Worm (Caenorhabditis elegans): ENCODE results near the gene sre-41.

The sre-41 gene

DNA sequence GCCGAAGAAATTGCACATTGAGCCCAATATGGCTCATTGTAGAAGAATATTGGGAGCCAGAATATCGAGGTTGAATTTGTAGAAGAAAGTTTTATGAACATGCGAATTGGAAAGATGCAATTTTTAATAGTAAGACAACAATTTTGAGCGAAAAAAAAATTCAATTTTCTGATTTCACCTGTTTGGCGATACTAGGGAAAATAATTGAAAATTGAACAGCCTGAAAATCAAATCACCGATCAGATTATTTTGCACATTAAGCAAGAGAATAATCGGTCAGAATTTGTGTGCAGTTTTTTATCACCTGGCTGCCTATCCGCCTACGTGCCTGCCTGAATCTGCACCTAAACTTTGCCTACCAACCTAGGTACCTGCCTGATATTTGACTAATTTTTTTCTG lies 32.4 kb downstream of the sre-41 start, which contains the start of gene sre-26:
Gene sre-26 (minus strand): TSS at position 101 of the 400 bp plus-strand sequence.
- TF ChIP-seq die-1 (tag; optimal IDR thresholded peaks at IDR 0.05), result no peak
- no peak for TF ChIP-seq F22D6.2 (tag; optimal IDR thresholded peaks at IDR 0.05)
- no peak for TF ChIP-seq hrde-1 (tag; optimal IDR thresholded peaks at IDR 0.05; ENCODE audit: borderline replicate concordance)
- TF ChIP-seq mes-4 (tag; optimal IDR thresholded peaks at IDR 0.05), result no peak
- TF ChIP-seq C17E4.6 (GFP tag; IDR thresholded peaks at IDR 0.05), result no peak
- TF ChIP-seq ztf-25 (GFP tag; IDR thresholded peaks at IDR 0.05), result no peak
- TF ChIP-seq zfh-2 (GFP tag; conservative IDR thresholded peaks at IDR 0.05), result no peak
- no peak for TF ChIP-seq ztf-22 (GFP tag; optimal IDR thresholded peaks at IDR 0.05)
- TF ChIP-seq pha-4 (tag; optimal IDR thresholded peaks at IDR 0.05), result no peak
- no peak for TF ChIP-seq fkh-3 (tag; optimal IDR thresholded peaks at IDR 0.05)
- no peak for TF ChIP-seq ceh-40 (GFP tag; IDR thresholded peaks at IDR 0.05)
- no peak for TF ChIP-seq Y53G8AR.9 (GFP tag; conservative IDR thresholded peaks at IDR 0.05)
- no peak for TF ChIP-seq nhr-90 (tag; optimal IDR thresholded peaks at IDR 0.05)
- TF ChIP-seq sdz-38 (tag; optimal IDR thresholded peaks at IDR 0.05), result no peak
- TF ChIP-seq lsl-1 (GFP tag; optimal IDR thresholded peaks at IDR 0.05), result no peak
- TF ChIP-seq hlh-26 (GFP tag; conservative IDR thresholded peaks at IDR 0.05), result no peak
- no peak for TF ChIP-seq mel-28 (tag; optimal IDR thresholded peaks at IDR 0.05; ENCODE audit: borderline replicate concordance)
- no peak for TF ChIP-seq ama-1 (optimal IDR thresholded peaks at IDR 0.05)
- no peak for TF ChIP-seq ama-1 (GFP tag; optimal IDR thresholded peaks at IDR 0.05)

- TF ChIP-seq mes-4 (tag; optimal IDR thresholded peaks at IDR 0.05), result no peak
- no peak for TF ChIP-seq lin-26 (GFP tag; IDR thresholded peaks at IDR 0.05)
- TF ChIP-seq ceh-27 (GFP tag; optimal IDR thresholded peaks at IDR 0.05), result no peak
- no peak for TF ChIP-seq lin-35 (GFP tag; optimal IDR thresholded peaks at IDR 0.05)
- peak; percentile 78 for TF ChIP-seq nhr-80 (tag; optimal IDR thresholded peaks at IDR 0.05)
- no peak for TF ChIP-seq dpl-1 (GFP tag; optimal IDR thresholded peaks at IDR 0.05)
- no peak for TF ChIP-seq ZK185.1 (tag; optimal IDR thresholded peaks at IDR 0.05; ENCODE audit: poor library complexity, severe bottlenecking)
- TF ChIP-seq nhr-90 (tag; optimal IDR thresholded peaks at IDR 0.05), result no peak
- no peak for TF ChIP-seq repo-1 (tag; optimal IDR thresholded peaks at IDR 0.05)
- TF ChIP-seq aptf-3 (GFP tag; IDR thresholded peaks at IDR 0.05), result no peak
- TF ChIP-seq let-607 (tag; optimal IDR thresholded peaks at IDR 0.05), result peak in 1 of 2 experiments; percentile 23
Measured at ce11 chrII:12425644-12426222, 37.7 kb downstream of the sre-41 start, which contains the start of gene daf-22. Gene daf-22 (minus strand): TSS chrII:12425694.

DNA sequence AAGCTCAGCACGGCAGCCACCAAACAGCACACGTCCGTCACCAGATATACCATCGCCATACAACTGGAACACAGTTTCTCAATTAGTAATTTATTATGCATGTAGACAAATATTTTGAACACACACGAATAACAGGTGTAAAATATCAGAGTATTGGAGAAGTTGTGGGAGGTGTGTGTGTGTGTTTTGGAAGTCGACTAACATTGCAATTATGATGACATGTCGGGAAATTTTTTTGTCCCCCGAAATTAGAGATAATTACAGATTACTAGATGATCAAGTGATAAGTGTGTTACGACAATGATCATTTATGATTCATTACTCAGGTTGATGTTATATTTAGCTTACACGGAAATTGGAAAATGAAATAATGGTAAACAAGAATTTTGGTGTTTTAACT lies 41.7 kb downstream of the sre-41 start, which contains the start of gene Y57A10C.8:
Gene Y57A10C.8 (minus strand): TSS at position 101 of the 400 bp plus-strand sequence.
- TF ChIP-seq T07F8.4 (tag; optimal IDR thresholded peaks at IDR 0.05), result no peak
- TF ChIP-seq lir-1 (GFP tag; conservative IDR thresholded peaks at IDR 0.05), result no peak
- TF ChIP-seq F52B5.7 (tag; optimal IDR thresholded peaks at IDR 0.05), result no peak
- no peak for TF ChIP-seq nhr-90 (tag; optimal IDR thresholded peaks at IDR 0.05)
- no peak for TF ChIP-seq ama-1 (optimal IDR thresholded peaks at IDR 0.05)
- no peak for TF ChIP-seq ama-1 (GFP tag; optimal IDR thresholded peaks at IDR 0.05)
- TF ChIP-seq ceh-27 (GFP tag; optimal IDR thresholded peaks at IDR 0.05), result no peak
- no peak for TF ChIP-seq chd-7 (tag; optimal IDR thresholded peaks at IDR 0.05)
- TF ChIP-seq snpc-1.1 (tag; optimal IDR thresholded peaks at IDR 0.05; ENCODE audit: insufficient read depth), result no peak
- no peak for TF ChIP-seq tlf-1 (GFP tag; optimal IDR thresholded peaks at IDR 0.05)
- no peak for TF ChIP-seq zim-3 (tag; optimal IDR thresholded peaks at IDR 0.05)
- TF ChIP-seq ets-4 (GFP tag; optimal IDR thresholded peaks at IDR 0.05), result no peak
- no peak for TF ChIP-seq F55B11.4 (tag; optimal IDR thresholded peaks at IDR 0.05; ENCODE audit: borderline replicate concordance, insufficient read depth)
- TF ChIP-seq F37B4.10 (GFP tag; IDR thresholded peaks at IDR 0.05), result no peak
- no peak for TF ChIP-seq die-1 (tag; optimal IDR thresholded peaks at IDR 0.05)
- TF ChIP-seq dpff-1 (tag; optimal IDR thresholded peaks at IDR 0.05), result no peak
- no peak for TF ChIP-seq madf-10 (tag; optimal IDR thresholded peaks at IDR 0.05)

Data from whole organism, young adult.